Fruit fly (Drosophila melanogaster): ENCODE results near the gene CG18749.

dm6 chr3R:8208378-8209021 is 35.4 kb upstream of the CG18749 start:
- TF ChIP-seq woc (GFP tag; optimal IDR thresholded peaks at IDR 0.05) = no peak
- TF ChIP-seq pan (optimal IDR thresholded peaks at IDR 0.05) = no peak
- TF ChIP-seq Dfd (GFP tag; optimal IDR thresholded peaks at IDR 0.05) = no peak
- TF ChIP-seq h (GFP tag; optimal IDR thresholded peaks at IDR 0.05) = peak; percentile 56
- TF ChIP-seq dmrt93B (GFP tag; optimal IDR thresholded peaks at IDR 0.05) = no peak
- TF ChIP-seq sage (GFP tag; optimal IDR thresholded peaks at IDR 0.05) = no peak
- no peak for TF ChIP-seq N (GFP tag; optimal IDR thresholded peaks at IDR 0.05)
- TF ChIP-seq dl (GFP tag; optimal IDR thresholded peaks at IDR 0.05; ENCODE audit: insufficient read depth in 1 of 2, partially characterized antibody in 2 of 2) = no peak
- TF ChIP-seq OdsH (GFP tag; optimal IDR thresholded peaks at IDR 0.05) = no peak
- no peak for TF ChIP-seq Rel (GFP tag; optimal IDR thresholded peaks at IDR 0.05)
- TF ChIP-seq Rel (tag; optimal IDR thresholded peaks at IDR 0.05) = peak; percentile 36

All from whole organism, wandering third instar larva.